Worm (Caenorhabditis elegans) whole organism, early embryonic: Measurements from ENCODE around the gene K05F1.1.

Source experiments
- B0310.2 ChIP-seq: sonication (generic microtip); optimal IDR thresholded peaks from 2 replicates; lab custom pipeline; 2016; ENCODE audit warnings: mild to moderate bottlenecking, missing genetic modification characterization, missing compliant biosample characterization
- F13C5.2 ChIP-seq: sonication (generic microtip); optimal IDR thresholded peaks from 2 replicates; lab custom pipeline; 2017; ENCODE audit warnings: mild to moderate bottlenecking, missing genetic modification characterization, inconsistent platforms, missing compliant biosample characterization
- aly-1 ChIP-seq: sonication (generic microtip); optimal IDR thresholded peaks from 2 replicates; lab custom pipeline; 2016; ENCODE audit warnings: missing genetic modification characterization, missing compliant biosample characterization
- ama-1 ChIP-seq: fragments of 150-350 bp; optimal IDR thresholded peaks from 2 replicates; lab custom pipeline; 2014
- ceh-13 ChIP-seq: fragments of 200-800 bp; sonication (Bioruptor generic); optimal IDR thresholded peaks from 2 replicates; lab custom pipeline; 2018; ENCODE audit warnings: mild to moderate bottlenecking, missing genetic modification characterization, missing compliant biosample characterization
- ceh-36 ChIP-seq: sonication (generic microtip); optimal IDR thresholded peaks from 2 replicates; lab custom pipeline; 2016; ENCODE audit warnings: missing genetic modification characterization, inconsistent platforms, missing compliant biosample characterization
- ets-7 ChIP-seq: sonication (generic microtip); optimal IDR thresholded peaks from 2 replicates; lab custom pipeline; 2016; ENCODE audit warnings: missing genotype, missing genetic modification characterization, missing compliant biosample characterization
- flt-1 ChIP-seq: fragments of 200-800 bp; sonication (Bioruptor generic); IDR thresholded peaks from 2 replicates; pipeline ENCODE4 v1.3.6; 2022; ENCODE audit warnings: missing genetic modification characterization, missing compliant biosample characterization
- hmbx-1 ChIP-seq: sonication (generic microtip); optimal IDR thresholded peaks from 2 replicates; lab custom pipeline; 2016; ENCODE audit warnings: mild to moderate bottlenecking, missing genetic modification characterization, missing compliant biosample characterization
- hmg-4 ChIP-seq: fragments of 200-800 bp; sonication (Bioruptor generic); optimal IDR thresholded peaks from 2 replicates; lab custom pipeline; 2018; ENCODE audit warnings: mild to moderate bottlenecking, missing genetic modification characterization, missing compliant biosample characterization
- hnd-1 ChIP-seq: sonication (generic microtip); optimal IDR thresholded peaks from 2 replicates; lab custom pipeline; 2016; ENCODE audit warnings: missing genetic modification characterization, missing compliant biosample characterization
- pes-1 ChIP-seq: fragments of 200-800 bp; sonication (Bioruptor generic); IDR thresholded peaks from 2 replicates; pipeline ENCODE4 v1.3.6; 2022; ENCODE audit warnings: missing genetic modification reagents, missing genetic modification characterization, missing compliant biosample characterization
- scrt-1 ChIP-seq: fragments of 200-800 bp; sonication (Bioruptor generic); IDR thresholded peaks from 2 replicates; pipeline ENCODE4 v1.3.6; 2022; ENCODE audit warnings: missing genetic modification characterization, missing compliant biosample characterization
- sea-1 ChIP-seq: fragments of 200-800 bp; sonication (Bioruptor generic); conservative IDR thresholded peaks from 2 replicates; pipeline ENCODE4 v1.3.6; 2022; ENCODE audit warnings: missing genetic modification characterization, missing compliant biosample characterization
- tbx-11 ChIP-seq: fragments of 200-800 bp; sonication (Bioruptor generic); IDR thresholded peaks from 2 replicates; pipeline ENCODE4 v1.3.6; 2022; ENCODE audit warnings: missing genetic modification characterization, missing compliant biosample characterization
- tbx-37 ChIP-seq: fragments of 200-800 bp; sonication (Bioruptor generic); conservative IDR thresholded peaks from 2 replicates; pipeline ENCODE4 v1.3.6; 2022; ENCODE audit warnings: missing genetic modification reagents, missing genetic modification characterization, missing compliant biosample characterization
- tra-4 ChIP-seq: sonication (generic microtip); optimal IDR thresholded peaks from 2 replicates; lab custom pipeline; 2017; ENCODE audit warnings: missing genetic modification characterization, missing compliant biosample characterization

K05F1.1 gene

DNA sequence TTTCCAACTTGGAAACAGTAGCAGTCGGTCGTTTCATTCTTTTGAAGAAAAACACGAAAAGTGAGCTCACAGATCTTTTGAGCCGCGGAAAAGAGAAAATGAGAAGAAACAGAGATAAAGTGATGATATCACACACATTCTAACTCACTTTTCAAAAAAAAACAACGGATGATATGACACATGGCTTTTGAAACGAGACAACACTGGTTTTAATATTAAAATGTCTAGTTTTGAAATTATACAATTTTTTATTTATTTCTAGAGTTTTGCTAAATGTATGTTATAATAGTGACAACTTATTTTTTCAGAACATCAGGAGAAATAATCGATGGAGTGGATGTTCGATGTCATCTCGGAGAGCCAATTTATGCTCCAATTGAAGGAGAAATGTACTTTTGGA, 8.7 kb upstream of the K05F1.1 start, which contains the start of gene K05F1.14:
Gene K05F1.14 (minus strand): TSS at position 101 of the 400 bp plus-strand sequence.
- TF ChIP-seq flt-1 (no peak), tbx-37 (GFP tag; lab: Robert Waterston, UW) (no peak)

DNA sequence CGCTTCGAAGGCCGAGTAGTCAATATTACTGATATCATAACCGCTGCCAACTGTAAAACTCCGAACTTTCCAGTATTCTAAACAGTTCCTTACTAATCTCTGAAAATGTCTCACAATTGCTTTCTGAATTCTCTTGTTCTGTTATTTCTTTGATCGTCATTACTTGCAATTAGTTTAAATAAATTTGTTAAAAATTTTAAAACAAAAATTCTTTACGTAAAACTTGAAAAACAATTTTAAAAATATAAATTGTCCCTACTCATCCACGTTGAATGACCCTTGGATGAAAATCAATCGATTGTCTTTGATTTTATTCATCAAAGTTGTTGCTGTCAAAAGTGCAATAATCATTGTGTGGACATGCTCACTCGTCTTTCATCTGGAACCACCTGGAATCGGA, 7.0 kb upstream of the K05F1.1 start, which contains the start of gene acdh-8:
Gene acdh-8 (plus strand): TSS at position 301 of the 400 bp plus-strand sequence.
- TF ChIP-seq ets-7 (no peak), flt-1 (no peak), hmg-4 (GFP tag; lab: Kevin White, UChicago) (no peak), aly-1 (tag; lab: Kevin White, UChicago) (no peak), tbx-37 (GFP tag; lab: Robert Waterston, UW) (no peak), hmbx-1 (tag; lab: Kevin White, UChicago) (no peak), tbx-11 (GFP tag; lab: Robert Waterston, UW) (no peak), tra-4 (tag; lab: Kevin White, UChicago) (no peak), F13C5.2 (no peak), pes-1 (GFP tag; lab: Robert Waterston, UW) (no peak), B0310.2 (no peak), sea-1 (GFP tag; lab: Robert Waterston, UW) (no peak), scrt-1 (no peak), hnd-1 (no peak), ama-1 (no peak), ceh-13 (GFP tag; lab: Kevin White, UChicago) (no peak), ceh-36 (no peak)

DNA sequence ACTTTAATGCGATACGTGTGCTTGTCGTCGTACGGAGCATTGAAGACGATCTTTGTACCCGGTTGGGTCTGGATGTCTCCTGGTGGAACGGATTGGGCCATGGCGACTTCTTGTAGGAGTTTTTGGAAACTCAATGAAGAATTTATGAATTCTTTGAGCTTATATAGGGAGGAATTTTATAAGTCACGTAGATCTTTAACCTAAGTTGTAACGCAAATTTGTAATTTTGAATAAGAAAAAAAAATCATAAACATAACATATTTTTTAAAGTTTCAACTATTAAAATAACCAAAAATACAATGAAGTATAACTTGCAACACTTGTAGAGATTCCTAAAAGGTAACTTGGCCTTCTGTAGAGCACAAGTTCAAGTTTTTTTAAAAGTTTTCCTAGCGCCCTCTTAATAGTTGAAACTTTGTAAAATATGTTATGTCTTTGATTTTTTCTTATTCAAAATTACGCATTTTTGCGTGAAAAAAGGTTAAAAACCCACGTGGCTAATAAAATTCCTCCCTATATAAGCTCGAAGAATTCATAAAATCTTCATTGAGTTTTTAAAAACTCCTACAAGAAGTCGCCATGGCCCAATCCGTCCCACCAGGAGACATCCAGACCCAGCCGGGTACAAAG, 3.7 kb upstream of the K05F1.1 start, which contains the start of the genes msp-63 and msp-142:
Gene msp-63 (minus strand): TSS at position 101 of the 630 bp plus-strand sequence.
Gene msp-142 (plus strand): TSS at position 580 of the 630 bp plus-strand sequence.
- TF ChIP-seq ets-7 (no peak), B0310.2 (no peak), ama-1 (no peak), flt-1 (no peak), ceh-36 (no peak), aly-1 (tag; lab: Kevin White, UChicago) (no peak), hnd-1 (no peak), tra-4 (tag; lab: Kevin White, UChicago) (no peak), ceh-13 (GFP tag; lab: Kevin White, UChicago) (no peak), pes-1 (GFP tag; lab: Robert Waterston, UW) (no peak), F13C5.2 (no peak), hmg-4 (GFP tag; lab: Kevin White, UChicago) (no peak), scrt-1 (no peak), hmbx-1 (tag; lab: Kevin White, UChicago) (no peak), tbx-37 (GFP tag; lab: Robert Waterston, UW) (no peak), tbx-11 (GFP tag; lab: Robert Waterston, UW) (no peak), sea-1 (GFP tag; lab: Robert Waterston, UW) (no peak)

DNA sequence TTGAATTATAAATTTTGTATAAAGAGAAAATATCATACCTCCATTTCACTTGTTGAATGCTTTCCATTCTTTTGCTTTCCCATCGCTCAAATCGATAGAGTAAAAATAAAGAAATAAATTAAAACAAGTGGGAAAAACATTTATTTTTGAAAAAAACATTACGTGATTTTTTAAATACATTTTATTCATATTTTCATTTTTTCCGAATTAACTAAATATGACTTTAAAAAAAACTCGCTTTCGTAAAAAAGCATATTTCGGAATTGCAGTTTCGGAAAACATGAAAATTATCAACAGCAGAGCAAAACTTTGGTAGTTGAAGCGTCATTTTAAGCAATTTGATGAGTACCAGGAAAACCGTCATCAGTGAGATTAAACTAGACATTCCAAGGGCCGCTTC, 1.6 kb upstream of the K05F1.1 start, which contains the start of gene K05F1.8:
Gene K05F1.8 (minus strand): TSS at position 101 of the 400 bp plus-strand sequence.
- TF ChIP-seq scrt-1 (no peak), B0310.2 (no peak), sea-1 (GFP tag; lab: Robert Waterston, UW) (no peak), pes-1 (GFP tag; lab: Robert Waterston, UW) (no peak), hmg-4 (GFP tag; lab: Kevin White, UChicago) (no peak), aly-1 (tag; lab: Kevin White, UChicago) (no peak), ets-7 (no peak), tbx-11 (GFP tag; lab: Robert Waterston, UW) (no peak), ama-1 (no peak), F13C5.2 (no peak), tra-4 (tag; lab: Kevin White, UChicago) (no peak), hmbx-1 (tag; lab: Kevin White, UChicago) (no peak), ceh-13 (GFP tag; lab: Kevin White, UChicago) (no peak), hnd-1 (no peak)

DNA sequence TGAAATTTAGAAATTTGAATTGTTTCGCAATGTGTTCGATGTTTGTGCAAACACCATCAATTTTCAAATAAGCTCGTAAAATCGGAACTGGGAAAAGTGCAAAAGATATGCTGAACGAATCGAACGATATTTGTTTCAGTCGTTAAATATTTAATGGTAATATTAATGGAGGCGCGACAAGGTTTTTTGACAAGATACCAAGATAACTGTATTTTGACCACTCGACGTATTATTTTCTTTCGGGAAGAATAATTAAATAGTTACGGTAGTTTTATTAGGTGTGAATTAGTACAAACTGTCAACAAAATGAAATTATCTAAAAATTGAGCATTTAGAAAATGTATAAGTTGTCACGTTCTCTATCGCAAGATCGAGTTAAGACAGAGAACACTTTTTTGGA, 3.1 kb downstream of the K05F1.1 start:
- TF ChIP-seq pes-1 (GFP tag; lab: Robert Waterston, UW) (no peak), ama-1 (no peak), tbx-37 (GFP tag; lab: Robert Waterston, UW) (no peak), ceh-13 (GFP tag; lab: Kevin White, UChicago) (no peak), ets-7 (no peak), tbx-11 (GFP tag; lab: Robert Waterston, UW) (no peak), B0310.2 (no peak), sea-1 (GFP tag; lab: Robert Waterston, UW) (no peak), aly-1 (tag; lab: Kevin White, UChicago) (no peak), scrt-1 (no peak), hmbx-1 (tag; lab: Kevin White, UChicago) (no peak), tra-4 (tag; lab: Kevin White, UChicago) (no peak), flt-1 (no peak), hnd-1 (no peak), hmg-4 (GFP tag; lab: Kevin White, UChicago) (no peak), ceh-36 (no peak), F13C5.2 (no peak)

DNA sequence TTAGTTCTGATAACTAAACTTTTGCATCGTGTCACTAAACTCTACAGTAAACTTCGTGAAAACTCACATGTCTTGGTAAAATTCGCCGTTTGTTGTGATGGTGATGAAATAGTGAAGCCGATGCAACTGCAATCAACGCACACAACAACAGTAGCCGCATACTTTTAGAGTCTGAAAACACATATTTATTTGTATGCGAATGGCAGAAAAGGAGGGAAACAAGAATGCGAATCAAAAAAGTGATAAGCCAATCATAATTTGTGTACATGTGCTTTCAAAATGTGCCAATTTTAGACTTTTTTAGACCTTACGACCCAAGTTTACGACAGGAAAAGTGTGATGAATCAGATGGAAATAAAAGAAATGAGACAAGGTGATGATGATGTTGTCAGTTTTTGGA, 4.1 kb downstream of the K05F1.1 start, which contains the start of gene K05F1.10:
Gene K05F1.10 (minus strand): TSS at position 171 of the 400 bp plus-strand sequence.
- TF ChIP-seq ama-1, result no peak
- TF ChIP-seq scrt-1, result no peak
- no peak for TF ChIP-seq ceh-13 (GFP tag; lab: Kevin White, UChicago)
- TF ChIP-seq aly-1 (tag; lab: Kevin White, UChicago), result no peak
- TF ChIP-seq hnd-1, result no peak
- no peak for TF ChIP-seq ceh-36
- TF ChIP-seq B0310.2, result no peak
- no peak for TF ChIP-seq flt-1
- TF ChIP-seq hmg-4 (GFP tag; lab: Kevin White, UChicago), result no peak
- TF ChIP-seq tbx-37 (GFP tag; lab: Robert Waterston, UW), result no peak
- TF ChIP-seq sea-1 (GFP tag; lab: Robert Waterston, UW), result no peak
- TF ChIP-seq ets-7, result no peak
- no peak for TF ChIP-seq tra-4 (tag; lab: Kevin White, UChicago)
- TF ChIP-seq hmbx-1 (tag; lab: Kevin White, UChicago), result no peak
- TF ChIP-seq tbx-11 (GFP tag; lab: Robert Waterston, UW), result no peak
- TF ChIP-seq F13C5.2, result no peak
- TF ChIP-seq pes-1 (GFP tag; lab: Robert Waterston, UW), result no peak

DNA sequence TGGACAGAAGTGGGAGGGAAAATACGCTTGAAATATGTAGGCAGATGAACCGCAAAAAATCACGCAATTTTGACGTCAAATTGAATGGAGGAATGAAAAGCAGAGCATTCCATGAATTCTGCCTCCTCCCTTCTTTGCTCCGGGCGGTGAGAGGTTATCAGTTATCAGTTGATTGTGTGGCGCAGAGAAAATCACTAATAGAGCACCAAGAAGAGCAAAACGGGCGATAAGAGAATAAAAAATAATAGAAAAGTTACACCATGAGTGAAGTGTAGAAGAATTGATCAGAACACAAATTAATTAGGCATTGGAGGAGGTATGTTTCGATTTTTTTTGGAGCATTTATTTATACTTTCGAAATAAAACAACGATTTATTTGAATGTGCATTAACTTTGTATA, 5.4 kb downstream of the K05F1.1 start:
- TF ChIP-seq ceh-13 (GFP tag; lab: Kevin White, UChicago) (no peak), flt-1 (no peak), B0310.2 (no peak), scrt-1 (no peak), ceh-36 (no peak), hnd-1 (no peak), tbx-37 (GFP tag; lab: Robert Waterston, UW) (no peak), hmg-4 (GFP tag; lab: Kevin White, UChicago) (no peak), F13C5.2 (no peak), ets-7 (no peak), pes-1 (GFP tag; lab: Robert Waterston, UW) (no peak)
